Worm (Caenorhabditis elegans): ENCODE results near the gene egl-8.

- TF ChIP-seq npax-4 (tag; optimal IDR thresholded peaks at IDR 0.05) (no peak), ceh-48 (tag; optimal IDR thresholded peaks at IDR 0.05) (no peak), pax-1 (tag; optimal IDR thresholded peaks at IDR 0.05) (no peak), fax-1 (tag; optimal IDR thresholded peaks at IDR 0.05) (no peak), hlh-6 (tag; optimal IDR thresholded peaks at IDR 0.05) (no peak), dve-1 (tag; optimal IDR thresholded peaks at IDR 0.05) (no peak), rnt-1 (tag; optimal IDR thresholded peaks at IDR 0.05) (no peak), nfya-1 (tag; optimal IDR thresholded peaks at IDR 0.05) (no peak), fkh-6 (tag; optimal IDR thresholded peaks at IDR 0.05) (no peak), K02D7.2 (tag; optimal IDR thresholded peaks at IDR 0.05) (no peak)
These were observed 47.5 kb downstream of the egl-8 start for ce11 chrV:68112-68511.
